Worm (Caenorhabditis elegans): Measurements from ENCODE around the gene ebp-2.

ebp-2 gene

DNA sequence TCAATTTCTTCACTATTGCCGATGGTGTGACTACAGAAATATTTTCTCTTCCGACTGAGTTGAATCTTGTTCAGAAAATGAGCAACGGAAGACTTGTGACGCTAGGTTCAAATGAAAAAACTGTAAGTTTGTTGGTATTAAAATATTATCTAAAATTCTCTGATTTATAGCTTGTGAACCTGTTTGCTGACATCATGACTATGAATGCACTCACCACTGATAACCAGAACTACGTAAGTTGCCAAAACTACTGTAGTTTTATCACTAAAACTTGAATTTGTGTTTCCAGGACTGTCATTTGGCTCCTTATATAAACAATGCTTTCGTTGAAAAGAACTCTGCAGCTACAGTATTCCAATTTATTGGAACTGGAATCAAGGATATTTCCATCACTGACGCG, 13.9 kb upstream of the ebp-2 start:
- TF ChIP-seq nhr-2 (tag; optimal IDR thresholded peaks at IDR 0.05): no peak
- no peak for TF ChIP-seq blmp-1 (tag; optimal IDR thresholded peaks at IDR 0.05)
- TF ChIP-seq ces-1 (GFP tag; optimal IDR thresholded peaks at IDR 0.05): no peak
- no peak for TF ChIP-seq ceh-43 (GFP tag; optimal IDR thresholded peaks at IDR 0.05)
- no peak for TF ChIP-seq ham-2 (GFP tag; optimal IDR thresholded peaks at IDR 0.05)
- TF ChIP-seq lin-13 (tag; optimal IDR thresholded peaks at IDR 0.05): no peak
- TF ChIP-seq drap-1 (GFP tag; optimal IDR thresholded peaks at IDR 0.05): no peak
- no peak for TF ChIP-seq pha-4 (tag; optimal IDR thresholded peaks at IDR 0.05)
- TF ChIP-seq sem-2 (GFP tag; optimal IDR thresholded peaks at IDR 0.05): no peak
- TF ChIP-seq elt-3 (tag; optimal IDR thresholded peaks at IDR 0.05): no peak
- no peak for TF ChIP-seq mls-2 (tag; optimal IDR thresholded peaks at IDR 0.05)
- TF ChIP-seq elt-1 (tag; optimal IDR thresholded peaks at IDR 0.05; ENCODE audit: borderline replicate concordance, insufficient read depth): no peak
- TF ChIP-seq lsy-2 (tag; optimal IDR thresholded peaks at IDR 0.05): no peak
- no peak for TF ChIP-seq lin-32 (GFP tag; optimal IDR thresholded peaks at IDR 0.05)
- TF ChIP-seq mab-5 (tag; optimal IDR thresholded peaks at IDR 0.05): no peak
- no peak for TF ChIP-seq ceh-83 (GFP tag; optimal IDR thresholded peaks at IDR 0.05)

DNA sequence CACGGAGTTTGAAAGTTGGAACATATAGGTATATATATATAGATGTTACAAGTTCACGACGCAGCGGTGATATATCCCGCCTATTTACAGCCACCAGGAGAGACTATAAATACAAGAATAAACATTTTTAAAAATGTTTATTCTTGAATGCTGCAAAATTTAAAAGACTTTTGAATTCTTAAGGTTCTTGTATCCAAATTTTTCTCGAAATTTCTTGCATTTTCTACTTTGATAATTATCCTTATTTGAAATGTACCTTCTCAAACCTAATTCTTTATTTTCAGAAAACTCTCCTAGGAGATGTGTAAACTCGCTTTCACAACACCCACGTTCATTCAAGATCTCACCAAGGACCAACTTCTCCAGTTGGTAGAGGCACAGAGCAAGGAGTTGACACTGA, 10.9 kb upstream of the ebp-2 start, which contains the start of gene C05D12.4:
C05D12.4 (plus strand) TSS at position 301 of the 400 bp plus-strand sequence.
- no peak for TF ChIP-seq flh-1 (GFP tag; optimal IDR thresholded peaks at IDR 0.05)
- no peak for TF ChIP-seq ceh-39 (tag; optimal IDR thresholded peaks at IDR 0.05)
- no peak for TF ChIP-seq lin-13 (tag; optimal IDR thresholded peaks at IDR 0.05)
- no peak for TF ChIP-seq elt-1 (tag; optimal IDR thresholded peaks at IDR 0.05; ENCODE audit: borderline replicate concordance, insufficient read depth)
- no peak for TF ChIP-seq nhr-28 (tag; optimal IDR thresholded peaks at IDR 0.05)

DNA sequence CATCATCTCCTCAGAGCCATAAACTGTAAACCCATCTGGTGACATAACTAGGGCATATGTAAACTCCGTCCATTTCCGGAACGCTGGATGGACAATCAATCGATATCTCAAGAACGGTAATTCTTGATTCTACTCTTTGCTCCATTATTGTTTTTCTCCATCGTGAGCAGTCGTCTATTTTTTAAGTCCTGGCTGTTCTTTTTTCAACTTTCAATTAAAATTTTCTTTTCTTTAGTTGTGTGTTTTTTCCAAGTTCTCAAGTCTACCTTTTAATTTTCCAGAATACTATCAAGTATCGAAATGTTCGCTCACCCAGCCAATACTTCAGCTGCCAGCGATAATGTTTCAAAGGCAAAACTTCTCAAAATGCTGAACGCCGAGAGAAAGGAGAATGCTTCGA, 8.6 kb upstream of the ebp-2 start, which contains the start of gene C05D12.5:
C05D12.5 (plus strand) TSS at position 301 of the 400 bp plus-strand sequence.
- TF ChIP-seq nhr-12 (tag; optimal IDR thresholded peaks at IDR 0.05): no peak
- no peak for TF ChIP-seq snpc-4 (tag; optimal IDR thresholded peaks at IDR 0.05)
- no peak for TF ChIP-seq mab-5 (tag; optimal IDR thresholded peaks at IDR 0.05)
- TF ChIP-seq nhr-28 (tag; optimal IDR thresholded peaks at IDR 0.05): no peak
- TF ChIP-seq nhr-2 (tag; optimal IDR thresholded peaks at IDR 0.05): no peak
- no peak for TF ChIP-seq unc-120 (tag; optimal IDR thresholded peaks at IDR 0.05; ENCODE audit: poor library complexity, severe bottlenecking)
- TF ChIP-seq mep-1 (tag; optimal IDR thresholded peaks at IDR 0.05): no peak
- no peak for TF ChIP-seq M03D4.4 (tag; optimal IDR thresholded peaks at IDR 0.05)
- no peak for TF ChIP-seq unc-62 (GFP tag; optimal IDR thresholded peaks at IDR 0.05)
- TF ChIP-seq lsy-2 (tag; optimal IDR thresholded peaks at IDR 0.05): no peak
- TF ChIP-seq lin-13 (tag; optimal IDR thresholded peaks at IDR 0.05): no peak
- no peak for TF ChIP-seq zip-8 (tag; optimal IDR thresholded peaks at IDR 0.05)
- no peak for TF ChIP-seq ceh-83 (GFP tag; optimal IDR thresholded peaks at IDR 0.05)
- no peak for TF ChIP-seq ceh-39 (tag; optimal IDR thresholded peaks at IDR 0.05)
- no peak for TF ChIP-seq elt-1 (tag; optimal IDR thresholded peaks at IDR 0.05; ENCODE audit: borderline replicate concordance, insufficient read depth)
- TF ChIP-seq drap-1 (GFP tag; optimal IDR thresholded peaks at IDR 0.05): no peak
- TF ChIP-seq lin-32 (GFP tag; optimal IDR thresholded peaks at IDR 0.05): no peak
- TF ChIP-seq nhr-237 (tag; optimal IDR thresholded peaks at IDR 0.05): no peak
- TF ChIP-seq cnd-1 (tag; optimal IDR thresholded peaks at IDR 0.05): no peak

DNA sequence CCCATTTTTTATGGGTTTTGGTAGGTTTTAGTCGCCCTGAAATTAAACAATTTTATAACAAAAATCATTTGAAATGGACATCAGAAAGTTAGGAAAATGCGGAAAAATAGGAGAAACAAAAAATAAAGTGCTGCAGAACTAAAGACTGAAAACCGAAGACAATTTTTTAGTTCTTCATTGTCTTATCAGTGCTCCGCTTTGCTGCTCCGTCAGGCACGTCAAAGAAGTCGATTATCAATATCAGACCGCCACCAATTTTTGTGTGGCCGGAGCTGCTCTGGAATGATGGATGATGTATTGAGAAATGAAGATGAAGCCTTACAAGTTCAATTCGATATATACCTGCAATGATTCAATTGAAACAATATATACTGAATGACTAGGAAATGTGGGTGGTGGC, 4.1 kb upstream of the ebp-2 start, which contains the start of gene vha-6:
vha-6 (minus strand) TSS at position 36 of the 400 bp plus-strand sequence.
- TF ChIP-seq mls-2 (tag; optimal IDR thresholded peaks at IDR 0.05): no peak
- no peak for TF ChIP-seq pha-4 (tag; optimal IDR thresholded peaks at IDR 0.05)
- TF ChIP-seq nhr-76 (tag; optimal IDR thresholded peaks at IDR 0.05): no peak
- TF ChIP-seq ztf-11 (tag; optimal IDR thresholded peaks at IDR 0.05): no peak
- no peak for TF ChIP-seq ceh-43 (GFP tag; optimal IDR thresholded peaks at IDR 0.05)
- no peak for TF ChIP-seq flh-1 (GFP tag; optimal IDR thresholded peaks at IDR 0.05)
- no peak for TF ChIP-seq nhr-12 (tag; optimal IDR thresholded peaks at IDR 0.05)
- no peak for TF ChIP-seq lin-13 (tag; optimal IDR thresholded peaks at IDR 0.05)
- no peak for TF ChIP-seq cnd-1 (tag; optimal IDR thresholded peaks at IDR 0.05)
- TF ChIP-seq mab-5 (tag; optimal IDR thresholded peaks at IDR 0.05): no peak
- no peak for TF ChIP-seq ham-2 (GFP tag; optimal IDR thresholded peaks at IDR 0.05)
- no peak for TF ChIP-seq tbx-8 (GFP tag; optimal IDR thresholded peaks at IDR 0.05)
- no peak for TF ChIP-seq zip-8 (tag; optimal IDR thresholded peaks at IDR 0.05)
- TF ChIP-seq lsy-2 (tag; optimal IDR thresholded peaks at IDR 0.05): no peak
- TF ChIP-seq unc-62 (GFP tag; optimal IDR thresholded peaks at IDR 0.05): no peak

DNA sequence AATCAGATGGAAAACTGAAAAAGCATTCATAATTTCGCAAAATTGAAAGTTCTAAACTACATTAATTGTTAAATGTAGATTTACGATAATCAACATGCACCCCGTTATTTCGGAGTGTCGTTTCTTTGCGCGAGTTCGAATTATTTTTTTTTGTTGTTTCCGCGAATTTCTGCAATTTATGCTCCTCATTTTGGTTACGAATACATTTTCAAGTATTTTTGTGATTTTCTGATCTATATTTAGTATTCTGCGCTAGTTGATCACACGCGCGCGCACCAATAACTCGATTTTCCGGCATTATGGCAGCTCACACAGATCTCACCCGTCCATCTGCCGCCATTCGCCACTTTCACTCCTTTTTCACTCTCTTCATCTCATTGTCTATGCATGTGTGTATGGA, 2.3 kb upstream of the ebp-2 start, which contains the start of gene VW02B12L.2:
VW02B12L.2 (minus strand) TSS at position 65 of the 400 bp plus-strand sequence.
- no peak for TF ChIP-seq elt-3 (tag; optimal IDR thresholded peaks at IDR 0.05)
- TF ChIP-seq sptf-1 (tag; optimal IDR thresholded peaks at IDR 0.05): no peak
- TF ChIP-seq nhr-237 (tag; optimal IDR thresholded peaks at IDR 0.05): no peak
- TF ChIP-seq unc-62 (GFP tag; optimal IDR thresholded peaks at IDR 0.05): no peak
- TF ChIP-seq ceh-39 (tag; optimal IDR thresholded peaks at IDR 0.05): no peak
- no peak for TF ChIP-seq unc-120 (tag; optimal IDR thresholded peaks at IDR 0.05; ENCODE audit: poor library complexity, severe bottlenecking)
- no peak for TF ChIP-seq mep-1 (tag; optimal IDR thresholded peaks at IDR 0.05)
- TF ChIP-seq sem-2 (GFP tag; optimal IDR thresholded peaks at IDR 0.05): no peak
- TF ChIP-seq snpc-4 (tag; optimal IDR thresholded peaks at IDR 0.05): no peak
- TF ChIP-seq nhr-28 (tag; optimal IDR thresholded peaks at IDR 0.05): no peak
- no peak for TF ChIP-seq elt-1 (tag; optimal IDR thresholded peaks at IDR 0.05; ENCODE audit: borderline replicate concordance, insufficient read depth)
- no peak for TF ChIP-seq nhr-76 (tag; optimal IDR thresholded peaks at IDR 0.05)
- no peak for TF ChIP-seq nhr-2 (tag; optimal IDR thresholded peaks at IDR 0.05)
- TF ChIP-seq flh-1 (GFP tag; optimal IDR thresholded peaks at IDR 0.05): no peak
- TF ChIP-seq cnd-1 (tag; optimal IDR thresholded peaks at IDR 0.05): peak; percentile 3
- TF ChIP-seq ztf-11 (tag; optimal IDR thresholded peaks at IDR 0.05): no peak
- TF ChIP-seq drap-1 (GFP tag; optimal IDR thresholded peaks at IDR 0.05): no peak
- peak; percentile 94 for TF ChIP-seq ces-1 (GFP tag; optimal IDR thresholded peaks at IDR 0.05)
- no peak for TF ChIP-seq M03D4.4 (tag; optimal IDR thresholded peaks at IDR 0.05)
- TF ChIP-seq unc-39 (tag; optimal IDR thresholded peaks at IDR 0.05): no peak
- TF ChIP-seq nhr-12 (tag; optimal IDR thresholded peaks at IDR 0.05): no peak
- peak; percentile 5 for TF ChIP-seq lin-13 (tag; optimal IDR thresholded peaks at IDR 0.05)
- TF ChIP-seq lsy-2 (tag; optimal IDR thresholded peaks at IDR 0.05): no peak
- TF ChIP-seq bed-3 (GFP tag; optimal IDR thresholded peaks at IDR 0.05): no peak
- no peak for TF ChIP-seq ceh-43 (GFP tag; optimal IDR thresholded peaks at IDR 0.05)
- no peak for TF ChIP-seq pha-4 (tag; optimal IDR thresholded peaks at IDR 0.05)
- no peak for TF ChIP-seq mls-2 (tag; optimal IDR thresholded peaks at IDR 0.05)
- peak; percentile 42 for TF ChIP-seq ham-2 (GFP tag; optimal IDR thresholded peaks at IDR 0.05)
- no peak for TF ChIP-seq hlh-1 (tag; optimal IDR thresholded peaks at IDR 0.05)
- TF ChIP-seq lin-32 (GFP tag; optimal IDR thresholded peaks at IDR 0.05): peak; percentile 45
- TF ChIP-seq mab-5 (tag; optimal IDR thresholded peaks at IDR 0.05): no peak
